ENCODE assay signal across 2 worm cellular contexts in genomic region chrIV:14911134-14911760, ce11.
TF ChIP-seq lines count a peak whose summit lies in the region.
"Not testable (repeated sequence)": the region's sequence is repeated elsewhere in the genome, so short reads cannot be mapped to it uniquely, and the experiment has no call there.

No protein-coding gene starts in this region.

TF ChIP-seq in whole organism, L4 larva, 104 proteins besides CTCF, POLR2A, EP300 and RAD21:
- peak; percentile 95 for TF ChIP-seq snpc-1.2 (GFP tag; IDR thresholded peaks at IDR 0.05; lab: Robert Waterston, UW)

TF ChIP-seq in whole organism, young adult, 124 proteins besides CTCF, POLR2A, EP300 and RAD21:
- TF ChIP-seq B0261.1 (tag; optimal IDR thresholded peaks at IDR 0.05; lab: Kevin White, UChicago) (peak; percentile 38), snpc-4 (tag; optimal IDR thresholded peaks at IDR 0.05; lab: Kevin White, UChicago) (peak in 2 of 4 experiments; percentile 9 to 84), attf-6 (GFP tag; IDR thresholded peaks at IDR 0.05; lab: Robert Waterston, UW) (peak; percentile 95), hmg-1.2 (GFP tag; IDR thresholded peaks at IDR 0.05; lab: Robert Waterston, UW) (peak; percentile 66), rpc-1 (optimal IDR thresholded peaks at IDR 0.05; lab: Kevin White, UChicago) (peak; percentile 6), rpc-1 (tag; optimal IDR thresholded peaks at IDR 0.05; lab: Kevin White, UChicago) (peak; percentile 63), tbp1 (GFP tag; optimal IDR thresholded peaks at IDR 0.05; lab: Kevin White, UChicago) (peak; percentile 64)
- not testable (repeated sequence) for TF ChIP-seq snpc-4 (GFP tag; optimal IDR thresholded peaks at IDR 0.05; lab: Kevin White, UChicago)
